Worm (Caenorhabditis elegans) whole organism, young adult: ENCODE data around the gene octr-1.
A peak's percentile ranks its signal among the peaks of the same experiment; 100 is the strongest.

Experiments
- B0019.2 ChIP-seq: fragments of 200-800 bp; sonication (Bioruptor generic); conservative IDR thresholded peaks from 2 replicates; pipeline ENCODE4 v1.3.6; 2022; ENCODE audit warnings: missing genetic modification reagents, missing genetic modification characterization, missing compliant biosample characterization
- B0035.1 ChIP-seq: sonication (generic microtip); optimal IDR thresholded peaks from 2 replicates; lab custom pipeline; 2016; ENCODE audit warnings: missing genetic modification characterization, mild to moderate bottlenecking, missing compliant biosample characterization, missing genotype, missing genetic modification reagents
- B0261.1 ChIP-seq: sonication (generic microtip); optimal IDR thresholded peaks from 2 replicates; lab custom pipeline; 2016; ENCODE audit warnings: mild to moderate bottlenecking, missing genetic modification characterization, moderate library complexity, missing compliant biosample characterization
- D2030.7 ChIP-seq: fragments of 200-800 bp; sonication (Bioruptor generic); IDR thresholded peaks from 2 replicates; pipeline ENCODE4 v1.3.6; 2022; ENCODE audit warnings: missing genetic modification reagents, missing genetic modification characterization, missing compliant biosample characterization
- F10E7.11 ChIP-seq: sonication (generic microtip); optimal IDR thresholded peaks from 2 replicates; lab custom pipeline; 2017; ENCODE audit warnings: mild to moderate bottlenecking, missing genetic modification characterization, moderate library complexity, missing compliant biosample characterization
- F22D6.2 ChIP-seq: sonication (generic microtip); optimal IDR thresholded peaks from 2 replicates; lab custom pipeline; 2016; ENCODE audit warnings: mild to moderate bottlenecking, missing genetic modification characterization, missing compliant biosample characterization
- F23B12.7 ChIP-seq: sonication (generic microtip); optimal IDR thresholded peaks from 2 replicates; lab custom pipeline; 2017; ENCODE audit warnings: missing genetic modification characterization, mild to moderate bottlenecking, missing compliant biosample characterization, antibody characterized with exemption, moderate library complexity; ENCODE audit not compliant: insufficient read depth
- F39B2.1 ChIP-seq: fragments of 200-800 bp; sonication (Bioruptor generic); IDR thresholded peaks from 2 replicates; pipeline ENCODE4 v1.3.6; 2022; ENCODE audit warnings: missing genetic modification reagents, missing genetic modification characterization, missing compliant biosample characterization
- F49E8.2 ChIP-seq: sonication (generic microtip); optimal IDR thresholded peaks from 3 replicates; lab custom pipeline; 2017; ENCODE audit warnings: missing genetic modification characterization, mild to moderate bottlenecking, missing compliant biosample characterization, antibody characterized with exemption, moderate library complexity; ENCODE audit not compliant: insufficient read depth
- F57A8.1 ChIP-seq: fragments of 200-800 bp; sonication (Bioruptor generic); optimal IDR thresholded peaks from 2 replicates; lab custom pipeline; 2018; ENCODE audit warnings: mild to moderate bottlenecking, missing genetic modification characterization, moderate library complexity, missing compliant biosample characterization
- F57C9.4 ChIP-seq: sonication (generic microtip); optimal IDR thresholded peaks from 2 replicates; lab custom pipeline; 2017; ENCODE audit warnings: mild to moderate bottlenecking, missing genetic modification characterization, missing compliant biosample characterization
- K11D2.4 ChIP-seq: fragments of 200-800 bp; sonication (Bioruptor generic); IDR thresholded peaks from 2 replicates; pipeline ENCODE4 v1.3.6; 2022; ENCODE audit warnings: missing genetic modification reagents, missing genetic modification characterization, missing compliant biosample characterization
- T07F8.4 ChIP-seq: sonication (generic microtip); optimal IDR thresholded peaks from 2 replicates; lab custom pipeline; 2016; ENCODE audit warnings: mild to moderate bottlenecking, missing genetic modification characterization, moderate library complexity, missing compliant biosample characterization
- T26A5.8 ChIP-seq: sonication (generic microtip); optimal IDR thresholded peaks from 2 replicates; lab custom pipeline; 2016; ENCODE audit warnings: missing genetic modification characterization, missing compliant biosample characterization
- Y53F4B.3 ChIP-seq: fragments of 200-800 bp; sonication (Bioruptor generic); IDR thresholded peaks from 2 replicates; pipeline ENCODE4 v1.3.6; 2022; ENCODE audit warnings: missing genetic modification reagents, missing genetic modification characterization, missing compliant biosample characterization
- aptf-2 ChIP-seq: fragments of 200-800 bp; sonication (Bioruptor generic); conservative IDR thresholded peaks from 2 replicates; pipeline ENCODE4 v1.3.6; 2022; ENCODE audit warnings: missing genetic modification reagents, missing genetic modification characterization, missing compliant biosample characterization
- atf-7 ChIP-seq: sonication (generic microtip); optimal IDR thresholded peaks from 2 replicates; lab custom pipeline; 2017; ENCODE audit warnings: mild to moderate bottlenecking, missing genetic modification characterization, missing compliant biosample characterization
- bed-2 ChIP-seq: fragments of 200-800 bp; sonication (Bioruptor generic); IDR thresholded peaks from 2 replicates; pipeline ENCODE4 v1.3.6; 2022; ENCODE audit warnings: missing genetic modification reagents, missing genetic modification characterization, missing compliant biosample characterization
- ccch-3 ChIP-seq: fragments of 200-800 bp; sonication (Bioruptor generic); optimal IDR thresholded peaks from 2 replicates; lab custom pipeline; 2018; ENCODE audit warnings: mild to moderate bottlenecking, missing genetic modification characterization, missing compliant biosample characterization
- ceh-100 ChIP-seq: fragments of 200-800 bp; sonication (Bioruptor generic); IDR thresholded peaks from 2 replicates; pipeline ENCODE4 v1.3.6; 2022; ENCODE audit warnings: missing genetic modification reagents, missing genetic modification characterization, missing compliant biosample characterization
- ceh-58 ChIP-seq: fragments of 200-800 bp; sonication (Bioruptor generic); IDR thresholded peaks from 2 replicates; pipeline ENCODE4 v1.3.6; 2022; ENCODE audit warnings: missing genetic modification characterization, missing compliant biosample characterization
- ceh-91 ChIP-seq: fragments of 200-800 bp; sonication (Bioruptor generic); IDR thresholded peaks from 2 replicates; pipeline ENCODE4 v1.3.6; 2022; ENCODE audit warnings: missing genetic modification reagents, missing genetic modification characterization, missing compliant biosample characterization
- efl-1 ChIP-seq: fragments of 150-350 bp; optimal IDR thresholded peaks from 2 replicates; lab custom pipeline; 2014; ENCODE audit warnings: missing biosample characterization, missing genetic modification reagents, missing genetic modification characterization
- egl-44 ChIP-seq: fragments of 200-800 bp; sonication (Bioruptor generic); IDR thresholded peaks from 2 replicates; pipeline ENCODE4 v1.3.6; 2022; ENCODE audit warnings: missing genetic modification reagents, missing genetic modification characterization, missing compliant biosample characterization
- hlh-12 ChIP-seq: sonication (generic microtip); optimal IDR thresholded peaks from 2 replicates; lab custom pipeline; 2016; ENCODE audit warnings: missing genetic modification characterization, missing compliant biosample characterization
- hsf-1 ChIP-seq: fragments of 200-800 bp; sonication (Bioruptor generic); IDR thresholded peaks from 2 replicates; pipeline ENCODE4 v1.3.6; 2022; ENCODE audit warnings: missing genetic modification reagents, missing genetic modification characterization, missing compliant biosample characterization
- lin-54 ChIP-seq: fragments of 200-800 bp; sonication (Bioruptor generic); optimal IDR thresholded peaks from 2 replicates; lab custom pipeline; 2018; ENCODE audit warnings: mild to moderate bottlenecking, missing genetic modification characterization, missing compliant biosample characterization
- lir-1 ChIP-seq: fragments of 200-800 bp; sonication (Bioruptor generic); conservative IDR thresholded peaks from 2 replicates; pipeline ENCODE4 v1.3.6; 2022; ENCODE audit warnings: missing genetic modification reagents, missing genetic modification characterization, missing compliant biosample characterization
- lsy-27 ChIP-seq: sonication (generic microtip); optimal IDR thresholded peaks from 2 replicates; lab custom pipeline; 2017; ENCODE audit warnings: missing genetic modification characterization, mild to moderate bottlenecking, missing compliant biosample characterization, antibody characterized with exemption, missing genotype, borderline replicate concordance; ENCODE audit not compliant: insufficient read depth
- madf-8 ChIP-seq: fragments of 200-800 bp; sonication (Bioruptor generic); conservative IDR thresholded peaks from 2 replicates; pipeline ENCODE4 v1.3.6; 2022; ENCODE audit warnings: missing genetic modification reagents, missing genetic modification characterization, missing compliant biosample characterization
- mes-4 ChIP-seq: sonication (generic microtip); optimal IDR thresholded peaks from 2 replicates; lab custom pipeline; 2016; ENCODE audit warnings: missing genotype, missing genetic modification characterization, missing compliant biosample characterization
- nfya-1 ChIP-seq: sonication (generic microtip); optimal IDR thresholded peaks from 2 replicates; lab custom pipeline; 2017; ENCODE audit warnings: antibody characterized with exemption, missing compliant biosample characterization, missing genetic modification characterization, borderline replicate concordance; ENCODE audit not compliant: insufficient read depth
- nfya-2 ChIP-seq: fragments of 200-800 bp; sonication (Bioruptor generic); IDR thresholded peaks from 2 replicates; pipeline ENCODE4 v1.3.6; 2022; ENCODE audit warnings: missing genetic modification reagents, missing genetic modification characterization, missing compliant biosample characterization
- nfyb-1 ChIP-seq: fragments of 200-800 bp; sonication (Bioruptor generic); IDR thresholded peaks from 2 replicates; pipeline ENCODE4 v1.3.6; 2022; ENCODE audit warnings: missing genetic modification reagents, missing genetic modification characterization, missing compliant biosample characterization
- nhr-179 ChIP-seq: sonication (generic microtip); optimal IDR thresholded peaks from 2 replicates; lab custom pipeline; 2016; ENCODE audit warnings: mild to moderate bottlenecking, missing genetic modification characterization, missing compliant biosample characterization
- rec-8 ChIP-seq, 2 experiments: sonication (generic microtip); optimal IDR thresholded peaks; 2 replicates each; lab custom pipeline; 2016; ENCODE audit warnings: mild to moderate bottlenecking in 2 of 2, missing genetic modification characterization in 2 of 2, missing genetic modification reagents in 2 of 2, missing genotype in 2 of 2, missing biosample characterization in 1 of 2, missing compliant biosample characterization in 1 of 2, moderate library complexity in 1 of 2
- repo-1 ChIP-seq: sonication (generic microtip); optimal IDR thresholded peaks from 2 replicates; lab custom pipeline; 2017; ENCODE audit warnings: mild to moderate bottlenecking, missing genetic modification characterization, missing compliant biosample characterization
- rpc-1 ChIP-seq, 2 experiments: fragments of 150-350 bp in 1 of 2; sonication (generic microtip) in 1 of 2; optimal IDR thresholded peaks; 2 replicates each; lab custom pipeline; 2014 to 2018; ENCODE audit warnings: missing biosample characterization in 1 of 2, missing genetic modification characterization in 1 of 2, missing genetic modification reagents in 1 of 2, missing genotype in 1 of 2
- sea-2 ChIP-seq: fragments of 200-800 bp; sonication (Bioruptor generic); IDR thresholded peaks from 2 replicates; pipeline ENCODE4 v1.3.6; 2022; ENCODE audit warnings: missing genetic modification characterization, missing compliant biosample characterization
- snpc-1.1 ChIP-seq: sonication (generic microtip); optimal IDR thresholded peaks from 2 replicates; lab custom pipeline; 2017; ENCODE audit warnings: missing genetic modification characterization, mild to moderate bottlenecking, missing compliant biosample characterization, antibody characterized with exemption, moderate library complexity, missing genotype, missing genetic modification reagents; ENCODE audit not compliant: insufficient read depth
- tbx-9 ChIP-seq: sonication (generic microtip); optimal IDR thresholded peaks from 2 replicates; lab custom pipeline; 2016; ENCODE audit warnings: borderline replicate concordance, missing genetic modification characterization, inconsistent platforms, missing compliant biosample characterization
- xnd-1 ChIP-seq: sonication (generic microtip); optimal IDR thresholded peaks from 2 replicates; lab custom pipeline; 2016; ENCODE audit warnings: missing genotype, missing genetic modification reagents, missing genetic modification characterization, missing compliant biosample characterization
- ztf-26 ChIP-seq: sonication (generic microtip); optimal IDR thresholded peaks from 2 replicates; lab custom pipeline; 2017; ENCODE audit warnings: missing genetic modification characterization, missing compliant biosample characterization

octr-1 gene

ce11 chrX:5611155-5611554 is at the start of gene octr-1:
octr-1 (minus strand) TSS chrX:5611255.
- TF ChIP-seq madf-8 (no peak), F23B12.7 (no peak), B0261.1 (tag; lab: Kevin White, UChicago) (no peak), snpc-1.1 (no peak), nfyb-1 (GFP tag; lab: Robert Waterston, UW) (no peak), hsf-1 (GFP tag; lab: Robert Waterston, UW) (no peak), rec-8 (tag; optimal IDR thresholded peaks at IDR 0.05; lab: Kevin White, UChicago) (no peak), D2030.7 (GFP tag; lab: Robert Waterston, UW) (no peak), sea-2 (GFP tag; lab: Robert Waterston, UW) (no peak), aptf-2 (GFP tag; lab: Robert Waterston, UW) (no peak), nfya-1 (tag; lab: Kevin White, UChicago) (no peak), nhr-179 (tag; lab: Kevin White, UChicago) (no peak), F39B2.1 (GFP tag; lab: Robert Waterston, UW) (no peak), ceh-58 (GFP tag; lab: Robert Waterston, UW) (no peak), F10E7.11 (tag; lab: Kevin White, UChicago) (no peak), lin-54 (GFP tag; lab: Kevin White, UChicago) (no peak), ztf-26 (tag; lab: Kevin White, UChicago) (no peak)

- no peak for TF ChIP-seq hlh-12 (tag; lab: Kevin White, UChicago)
- peak; percentile 5 for TF ChIP-seq ztf-26 (tag; lab: Kevin White, UChicago)
- TF ChIP-seq efl-1 (GFP tag; lab: Kevin White, UChicago): no peak
Observed at ce11 chrX:5659614-5660013, 48.6 kb upstream of the octr-1 start, which contains the start of gene T22B7.22. T22B7.22 (plus strand) TSS chrX:5659967.

DNA sequence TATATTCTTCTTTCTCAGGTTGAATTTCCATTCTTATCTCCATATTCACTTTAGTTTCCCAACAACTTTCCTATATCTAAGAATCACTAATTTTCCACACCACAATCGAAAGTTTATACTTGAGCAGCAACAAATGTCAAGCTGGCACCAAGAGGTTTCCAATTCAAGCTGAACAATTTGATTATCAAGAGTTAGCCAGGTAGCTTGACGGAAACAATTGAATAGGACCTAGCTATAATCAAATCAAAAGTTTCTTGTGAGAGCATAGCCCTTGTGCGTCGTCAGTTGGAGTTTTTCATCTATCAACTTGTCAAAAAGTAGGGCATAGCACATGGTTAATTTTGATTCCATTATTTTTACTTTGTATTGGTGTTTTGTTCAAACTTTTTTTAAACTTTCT is 44.5 kb upstream of the octr-1 start:
- TF ChIP-seq mes-4 (tag; lab: Kevin White, UChicago): no peak
- no peak for TF ChIP-seq B0261.1 (tag; lab: Kevin White, UChicago)
- TF ChIP-seq snpc-1.1: no peak
- no peak for TF ChIP-seq T26A5.8 (tag; lab: Kevin White, UChicago)

- no peak for TF ChIP-seq F49E8.2 (tag; lab: Kevin White, UChicago)
- TF ChIP-seq atf-7 (tag; lab: Kevin White, UChicago): no peak
- TF ChIP-seq B0035.1 (tag; lab: Kevin White, UChicago): no peak
- no peak for TF ChIP-seq repo-1 (tag; lab: Kevin White, UChicago)
- TF ChIP-seq F39B2.1 (GFP tag; lab: Robert Waterston, UW): no peak
- TF ChIP-seq egl-44 (GFP tag; lab: Robert Waterston, UW): 0 out of 2 replicates have a peak, but pooled peaks have one; percentile 30
- no peak for TF ChIP-seq F23B12.7
- TF ChIP-seq B0019.2 (GFP tag; lab: Robert Waterston, UW): no peak
- TF ChIP-seq lir-1 (GFP tag; lab: Robert Waterston, UW): no peak
- TF ChIP-seq nfya-2: no peak
- TF ChIP-seq F57C9.4 (tag; lab: Kevin White, UChicago): no peak
- TF ChIP-seq ccch-3: no peak
- TF ChIP-seq K11D2.4 (GFP tag; lab: Robert Waterston, UW): peak; percentile 47; the same call in 1 of the 2 replicates
- no peak for TF ChIP-seq F57A8.1 (GFP tag; lab: Kevin White, UChicago)
- peak; percentile 43 for TF ChIP-seq F22D6.2 (tag; lab: Kevin White, UChicago)
- no peak for TF ChIP-seq rpc-1 (optimal IDR thresholded peaks at IDR 0.05; lab: Kevin White, UChicago)
- no peak for TF ChIP-seq rpc-1 (tag; optimal IDR thresholded peaks at IDR 0.05; lab: Kevin White, UChicago)
- no peak for TF ChIP-seq lsy-27 (tag; lab: Kevin White, UChicago)
- no peak for TF ChIP-seq ceh-100 (GFP tag; lab: Robert Waterston, UW)
- TF ChIP-seq bed-2 (GFP tag; lab: Robert Waterston, UW): no peak
- TF ChIP-seq ceh-91 (GFP tag; lab: Robert Waterston, UW): no peak
- no peak for TF ChIP-seq Y53F4B.3
- no peak for TF ChIP-seq T07F8.4 (tag; lab: Kevin White, UChicago)
- TF ChIP-seq nfyb-1 (GFP tag; lab: Robert Waterston, UW): no peak
- no peak for TF ChIP-seq xnd-1
- no peak for TF ChIP-seq tbx-9 (tag; lab: Kevin White, UChicago)
Observed at ce11 chrX:5653813-5654212, 42.8 kb upstream of the octr-1 start, which contains the start of gene T22B7.7. T22B7.7 (minus strand) TSS chrX:5654074.
